Fruit fly (Drosophila melanogaster): ENCODE data around the gene Lcp65Ad.

- TF ChIP-seq usp (GFP tag; optimal IDR thresholded peaks at IDR 0.05): no peak
- TF ChIP-seq pan (optimal IDR thresholded peaks at IDR 0.05): no peak
- TF ChIP-seq Dll (optimal IDR thresholded peaks at IDR 0.05): no peak
- no peak for TF ChIP-seq CG8478 (optimal IDR thresholded peaks at IDR 0.05)
Measured at dm6 chr3L:6141538-6141937, 1.7 kb upstream of the Lcp65Ad start.

Measured in whole organism.